Fruit fly (Drosophila melanogaster) whole organism, larva: ENCODE data around the gene CG7322.

Experiments used
- noc ChIP-seq: fragments of 200-800 bp; sonication (Bioruptor generic); optimal IDR thresholded peaks from 3 replicates; lab custom pipeline; 2019; ENCODE audit warnings: missing biosample characterization, mild to moderate bottlenecking, missing genetic modification characterization, moderate library complexity

CG7322 gene

dm6 chrX:18857356-18857807 is at the start of gene CG7322:
Gene CG7322, minus strand, starts transcription at chrX:18857757.
- peak; percentile 19 for TF ChIP-seq noc (tag; lab: Kevin White, UChicago)

DNA sequence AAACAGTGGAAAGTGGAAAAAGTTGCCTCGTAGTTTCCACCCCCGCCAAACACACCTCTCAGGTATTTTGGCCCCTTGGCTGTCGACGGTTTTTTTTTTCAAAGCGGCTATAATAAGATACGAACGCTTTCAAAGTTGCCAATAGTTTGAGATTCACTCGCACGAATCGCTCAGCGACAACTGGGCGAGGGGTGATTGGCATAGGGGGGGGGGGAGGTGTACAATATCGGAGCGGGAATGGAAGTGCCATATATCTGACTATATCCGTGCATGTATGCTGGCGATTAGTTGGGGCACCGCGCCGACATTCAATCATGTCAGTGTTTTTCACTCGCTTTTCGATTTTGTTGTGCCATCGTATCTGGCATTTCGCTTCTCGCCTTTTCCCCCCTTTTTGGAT is 47.6 kb upstream of the CG7322 start:
- TF ChIP-seq noc (tag; lab: Kevin White, UChicago), result no peak

DNA sequence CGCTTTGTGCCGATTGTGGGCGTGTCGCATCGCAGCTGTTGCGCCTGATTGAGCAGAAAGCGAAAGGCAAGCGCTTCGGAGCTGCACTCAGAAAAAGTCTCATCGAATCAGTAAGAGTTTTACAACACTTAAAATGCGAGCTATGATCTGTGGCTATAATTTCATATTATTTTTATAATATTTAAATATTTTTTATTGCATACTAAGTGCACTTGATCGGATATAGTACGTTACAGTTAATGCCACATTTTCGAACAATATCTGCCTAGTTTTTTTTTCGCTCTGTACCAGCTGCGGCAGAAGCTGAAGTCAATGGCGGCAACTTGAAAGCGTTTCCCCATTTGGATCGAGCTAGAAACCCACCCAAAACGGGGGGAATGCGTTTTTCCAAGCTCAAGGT is 45.2 kb upstream of the CG7322 start:
- no peak for TF ChIP-seq noc (tag; lab: Kevin White, UChicago)

dm6 chrX:18900958-18901357 is 43.4 kb upstream of the CG7322 start:
- no peak for TF ChIP-seq noc (tag; lab: Kevin White, UChicago)

- peak; percentile 16 for TF ChIP-seq noc (tag; lab: Kevin White, UChicago)
These were observed 42.4 kb upstream of the CG7322 start, which contains the start of gene CG7378 for dm6 chrX:18899835-18900460. Gene CG7378, plus strand, starts transcription at chrX:18900410.

dm6 chrX:18897906-18898305 is 40.3 kb upstream of the CG7322 start:
- no peak for TF ChIP-seq noc (tag; lab: Kevin White, UChicago)

dm6 chrX:18897294-18897693 is 39.7 kb upstream of the CG7322 start:
- TF ChIP-seq noc (tag; lab: Kevin White, UChicago), result no peak

DNA sequence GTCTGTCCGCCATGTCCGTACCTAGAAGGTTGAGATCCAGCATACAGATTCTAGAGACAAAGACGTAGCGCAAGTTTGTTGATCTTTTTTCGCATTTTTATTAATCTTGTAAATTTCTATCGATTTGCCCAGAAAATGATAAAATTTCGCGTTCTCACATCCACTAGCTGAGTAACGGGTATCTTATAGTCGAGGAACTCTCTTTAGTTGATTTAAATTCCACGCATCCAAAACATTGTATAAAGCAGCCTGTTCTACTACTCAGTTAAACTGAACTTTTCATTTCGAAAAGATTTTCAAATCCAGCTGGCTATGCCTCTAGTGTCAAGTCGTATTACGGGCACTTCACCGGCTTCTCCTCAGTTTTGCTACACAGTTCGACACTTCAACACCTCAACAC is 36.6 kb upstream of the CG7322 start, which contains the start of gene SdhBL:
SdhBL (plus strand) TSS at position 301 of the 400 bp plus-strand sequence.
- TF ChIP-seq noc (tag; lab: Kevin White, UChicago), result no peak

DNA sequence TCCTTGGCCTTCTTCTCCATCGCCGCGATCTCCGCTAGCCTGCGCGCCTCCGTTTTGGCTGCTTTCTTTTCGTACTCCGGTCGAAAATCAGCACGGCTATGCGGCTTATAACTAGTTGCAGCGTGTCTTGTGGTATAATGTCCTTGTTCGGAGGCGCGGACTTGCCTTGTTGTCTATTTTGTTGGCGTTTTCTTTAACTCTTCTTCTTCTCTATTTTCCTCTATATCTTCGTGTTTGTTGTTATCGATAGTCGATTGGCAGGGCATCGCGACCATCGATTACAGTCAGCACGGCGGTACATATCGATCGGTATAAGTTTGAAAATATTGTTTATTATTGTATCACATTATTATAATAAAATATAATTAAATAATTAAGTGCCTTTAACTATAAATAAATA is 35.9 kb upstream of the CG7322 start, which contains the start of gene Flacc:
Flacc (minus strand) TSS at position 204 of the 400 bp plus-strand sequence.
- no peak for TF ChIP-seq noc (tag; lab: Kevin White, UChicago)

- TF ChIP-seq noc (tag; lab: Kevin White, UChicago), result no peak
These were observed 26.6 kb upstream of the CG7322 start, which contains the start of gene CG7332 for dm6 chrX:18883999-18884671. Gene CG7332, plus strand, starts transcription at chrX:18884513.

dm6 chrX:18869489-18870132 is 12.1 kb upstream of the CG7322 start:
- no peak for TF ChIP-seq noc (tag; lab: Kevin White, UChicago)

DNA sequence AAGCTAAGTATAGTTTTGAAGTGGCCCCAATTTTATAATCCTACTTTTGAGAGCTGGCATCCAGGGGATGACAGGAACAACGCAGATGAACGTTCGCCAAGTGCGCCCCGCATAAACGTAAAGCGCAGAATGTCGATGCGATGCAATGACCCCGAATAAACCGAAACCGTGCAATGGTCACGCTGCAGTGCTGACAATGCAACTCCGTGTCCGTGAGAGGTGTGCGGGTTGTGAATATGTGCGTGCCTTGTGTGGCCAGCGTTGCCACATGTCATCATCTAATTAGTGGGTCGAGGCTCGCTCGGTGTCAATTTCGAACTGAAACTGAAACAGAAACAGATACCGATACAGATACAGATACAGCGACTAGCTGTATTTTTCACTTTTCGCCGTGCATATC is 10.6 kb upstream of the CG7322 start:
- TF ChIP-seq noc (tag; lab: Kevin White, UChicago), result no peak

DNA sequence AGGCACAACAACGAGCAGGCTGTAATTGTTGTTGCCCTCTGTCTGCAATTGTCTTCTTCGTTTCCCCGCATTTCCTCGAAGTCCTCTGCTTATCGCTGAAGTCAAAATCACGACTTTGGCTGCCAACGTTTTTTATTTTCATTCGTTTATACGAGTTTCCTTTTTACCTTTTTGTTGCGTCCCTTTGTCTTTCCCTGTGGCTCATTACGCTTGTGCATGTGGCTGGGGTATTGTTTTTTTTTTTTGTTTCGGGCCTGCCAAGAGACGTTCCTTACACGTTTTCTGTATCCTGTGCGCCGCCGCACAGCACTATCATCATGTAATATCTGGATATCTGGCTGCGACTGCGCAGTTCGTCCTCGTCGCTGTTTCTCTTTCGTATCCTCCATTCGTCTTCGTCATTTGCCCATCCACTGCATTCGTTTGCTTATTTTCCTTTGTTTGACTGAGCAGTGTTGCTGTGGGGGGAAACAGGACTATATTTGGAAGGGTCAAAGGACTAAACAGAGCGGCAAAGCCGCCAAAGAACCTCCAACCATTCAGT is 8.8 kb upstream of the CG7322 start:
- TF ChIP-seq noc (tag; lab: Kevin White, UChicago), result no peak

DNA sequence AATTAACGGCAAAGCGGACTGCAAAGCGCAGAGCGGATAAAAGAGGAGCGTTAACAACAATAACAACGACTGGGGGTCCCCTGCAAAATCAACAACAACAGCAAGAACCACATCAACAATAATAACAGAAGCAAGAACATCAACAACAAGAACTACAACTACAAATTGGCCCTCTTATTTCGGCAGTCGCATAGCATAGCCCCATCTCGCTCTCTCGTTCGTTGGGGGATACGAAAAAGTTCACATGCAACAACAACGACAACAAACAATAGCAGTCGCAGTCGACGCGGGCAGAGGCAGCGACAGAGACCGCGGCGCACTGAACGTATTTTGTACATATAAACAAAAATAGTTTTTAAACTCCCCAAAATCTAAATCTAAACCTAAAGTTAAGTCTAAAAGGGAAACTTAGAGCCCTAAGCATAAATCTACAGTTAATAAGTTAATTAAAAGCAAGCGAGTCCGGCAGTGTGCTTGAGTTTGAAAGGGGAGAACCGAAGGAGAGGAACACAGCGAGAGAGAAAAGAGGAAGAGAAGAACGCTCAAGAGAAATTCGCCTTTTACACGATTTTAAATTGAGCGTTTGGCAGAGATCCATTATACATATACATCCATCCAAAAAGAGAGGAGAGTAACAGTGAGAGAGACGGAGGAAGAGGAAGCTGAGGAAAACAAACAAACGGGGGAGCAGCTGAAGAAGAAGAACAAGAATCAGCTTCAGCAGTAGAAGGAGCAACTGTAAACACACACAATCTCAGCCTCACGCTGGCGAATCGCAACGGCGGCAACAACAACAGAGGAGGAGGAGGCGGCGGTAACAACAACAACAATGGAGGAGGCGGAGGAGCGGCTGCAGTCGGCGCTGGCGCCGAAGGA is 7.2 kb upstream of the CG7322 start:
- no peak for TF ChIP-seq noc (tag; lab: Kevin White, UChicago)
